Fruit fly (Drosophila melanogaster): ENCODE measurements around the gene nebu.
A peak's percentile ranks its signal among the peaks of the same experiment; 100 is the strongest.

nebu gene

DNA sequence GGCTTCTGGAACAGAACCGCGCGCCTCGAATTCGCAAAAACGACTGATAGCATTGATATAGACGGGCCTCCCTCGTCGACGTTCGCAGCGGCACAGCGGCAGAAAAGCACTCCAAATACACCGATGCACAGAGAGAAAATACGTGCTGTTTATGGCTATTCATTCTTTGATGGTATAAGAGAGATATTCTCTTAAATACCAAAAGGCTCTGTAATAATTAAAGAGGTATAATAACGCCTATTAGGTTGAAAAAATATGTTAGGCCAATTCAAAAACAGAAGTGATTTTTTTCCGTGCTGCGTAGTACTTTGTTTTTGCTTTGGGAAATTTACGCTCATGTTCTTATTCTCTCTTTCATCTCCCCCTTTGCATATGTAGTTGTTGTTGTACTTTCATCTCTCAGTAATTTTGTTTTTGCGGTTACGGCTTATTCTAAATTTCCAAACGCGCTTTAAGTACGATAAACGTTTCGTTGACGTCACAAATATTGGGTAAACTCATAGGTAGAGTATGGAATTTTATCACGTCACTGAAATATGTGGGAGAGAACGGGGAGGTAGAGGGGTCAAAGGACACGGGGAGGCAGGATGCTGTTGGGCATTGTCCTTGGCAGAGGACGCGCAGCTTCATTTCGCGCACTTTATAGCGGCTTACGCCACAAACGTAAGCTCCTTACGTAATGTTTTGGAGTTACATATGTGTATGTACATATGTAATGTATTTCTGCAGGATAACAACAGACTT lies at the start of gene nebu (continued):
- peak; percentile 97 for TF ChIP-seq CG34376 (GFP tag; optimal IDR thresholded peaks at IDR 0.05)
- TF ChIP-seq cato (GFP tag; optimal IDR thresholded peaks at IDR 0.05; ENCODE audit: borderline replicate concordance) = peak; percentile 80
- peak; percentile 67 for TF ChIP-seq psq (GFP tag; optimal IDR thresholded peaks at IDR 0.05)
- no peak for TF ChIP-seq Dll (GFP tag; IDR thresholded peaks at IDR 0.05; ENCODE audit: partially characterized antibody)
- TF ChIP-seq tio (GFP tag; optimal IDR thresholded peaks at IDR 0.05) = peak; percentile 94
- TF ChIP-seq ATbp (GFP tag; optimal IDR thresholded peaks at IDR 0.05) = peak; percentile 90
- TF ChIP-seq MBD-R2 (GFP tag; IDR thresholded peaks at IDR 0.05) = peak; percentile 96
- peak; percentile 86 for TF ChIP-seq jing (GFP tag; optimal IDR thresholded peaks at IDR 0.05)
- TF ChIP-seq nau (GFP tag; optimal IDR thresholded peaks at IDR 0.05) = peak; percentile 93
- TF ChIP-seq Mad (GFP tag; optimal IDR thresholded peaks at IDR 0.05) = peak; percentile 90
- TF ChIP-seq mld (GFP tag; IDR thresholded peaks at IDR 0.05; ENCODE audit: partially characterized antibody) = no peak
- no peak for TF ChIP-seq br (optimal IDR thresholded peaks at IDR 0.05)
- peak; percentile 64; the same call in 2 of the 3 replicates for TF ChIP-seq z (GFP tag; IDR thresholded peaks at IDR 0.05)
- no peak for TF ChIP-seq vnd (GFP tag; IDR thresholded peaks at IDR 0.05; ENCODE audit: partially characterized antibody)
- peak; percentile 50 for TF ChIP-seq CG30020 (tag; optimal IDR thresholded peaks at IDR 0.05)
- TF ChIP-seq Side (GFP tag; optimal IDR thresholded peaks at IDR 0.05) = peak; percentile 97
- TF ChIP-seq Hand (GFP tag; optimal IDR thresholded peaks at IDR 0.05) = peak; percentile 97
- peak; percentile 76 for TF ChIP-seq twi (tag; optimal IDR thresholded peaks at IDR 0.05)
- peak; percentile 95 for TF ChIP-seq CG6813 (GFP tag; optimal IDR thresholded peaks at IDR 0.05)
- TF ChIP-seq Atf3 (GFP tag; optimal IDR thresholded peaks at IDR 0.05) = peak; percentile 87
- TF ChIP-seq CG1233 (GFP tag; optimal IDR thresholded peaks at IDR 0.05) = peak; percentile 89
- TF ChIP-seq Lpt (GFP tag; optimal IDR thresholded peaks at IDR 0.05) = no peak
- peak; percentile 96 for TF ChIP-seq gsb (GFP tag; IDR thresholded peaks at IDR 0.05)
- TF ChIP-seq tna (GFP tag; IDR thresholded peaks at IDR 0.05; ENCODE audit: partially characterized antibody) = no peak
- peak; percentile 93 for TF ChIP-seq Hr3 (GFP tag; optimal IDR thresholded peaks at IDR 0.05)
- peak; percentile 97 for TF ChIP-seq E2f1 (GFP tag; IDR thresholded peaks at IDR 0.05)
- peak; percentile 99 for TF ChIP-seq CG18599 (GFP tag; optimal IDR thresholded peaks at IDR 0.05)
- TF ChIP-seq tup (GFP tag; optimal IDR thresholded peaks at IDR 0.05) = peak; percentile 93
- TF ChIP-seq disco-r (GFP tag; optimal IDR thresholded peaks at IDR 0.05) = peak; percentile 93
- peak; percentile 89 for TF ChIP-seq zf30C (GFP tag; optimal IDR thresholded peaks at IDR 0.05)
- TF ChIP-seq sd (tag; optimal IDR thresholded peaks at IDR 0.05) = peak; percentile 91
- TF ChIP-seq CG7745 (tag; optimal IDR thresholded peaks at IDR 0.05) = no peak
- TF ChIP-seq phol (tag; optimal IDR thresholded peaks at IDR 0.05) = peak; percentile 86
- peak; percentile 91 for TF ChIP-seq CG5245 (GFP tag; optimal IDR thresholded peaks at IDR 0.05)
- peak; percentile 91 for TF ChIP-seq CG1602 (GFP tag; optimal IDR thresholded peaks at IDR 0.05)
- TF ChIP-seq CG16779 (GFP tag; IDR thresholded peaks at IDR 0.05) = peak; percentile 96
- TF ChIP-seq stwl (tag; optimal IDR thresholded peaks at IDR 0.05) = no peak
- TF ChIP-seq chinmo (GFP tag; IDR thresholded peaks at IDR 0.05; ENCODE audit: partially characterized antibody) = no peak
- TF ChIP-seq danr (GFP tag; IDR thresholded peaks at IDR 0.05) = peak; percentile 95
- peak; percentile 94 for TF ChIP-seq CG14050 (GFP tag; IDR thresholded peaks at IDR 0.05)
- peak; percentile 97 for TF ChIP-seq ERR (GFP tag; optimal IDR thresholded peaks at IDR 0.05)
- peak; percentile 91 for TF ChIP-seq pum (GFP tag; optimal IDR thresholded peaks at IDR 0.05)
- TF ChIP-seq BtbVII (GFP tag; optimal IDR thresholded peaks at IDR 0.05) = peak; percentile 97
- peak; percentile 88 for TF ChIP-seq GATAe (GFP tag; conservative IDR thresholded peaks at IDR 0.05)
- TF ChIP-seq CrebB (tag; optimal IDR thresholded peaks at IDR 0.05) = peak; percentile 95
- peak; percentile 17 for TF ChIP-seq gfzf (GFP tag; optimal IDR thresholded peaks at IDR 0.05)
- peak; percentile 82 for TF ChIP-seq CG1529 (GFP tag; optimal IDR thresholded peaks at IDR 0.05)
- TF ChIP-seq h (optimal IDR thresholded peaks at IDR 0.05) = no peak
- no peak for TF ChIP-seq pros (GFP tag; optimal IDR thresholded peaks at IDR 0.05)
- TF ChIP-seq CG1792 (GFP tag; optimal IDR thresholded peaks at IDR 0.05) = peak; percentile 96
